Worm (Caenorhabditis elegans): ENCODE data around the gene aat-2.

DNA sequence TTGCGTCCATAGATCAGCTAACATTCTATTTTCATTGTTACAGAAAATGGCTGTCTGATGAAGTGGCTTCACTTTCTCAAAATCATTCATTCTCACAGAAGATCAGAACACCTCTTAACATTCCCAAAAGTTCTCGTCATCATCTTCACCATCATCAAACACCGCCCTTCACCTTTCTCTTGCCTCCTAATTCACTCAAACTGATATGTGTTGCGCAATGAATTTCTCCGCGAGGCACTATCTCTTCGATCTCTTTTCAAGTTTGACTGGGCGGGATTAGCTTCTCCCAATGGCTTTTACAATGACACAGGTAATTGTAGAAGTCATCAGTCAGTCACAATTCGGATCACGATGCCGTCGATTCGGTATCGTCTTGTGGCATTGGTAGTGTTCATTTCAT lies 24.6 kb downstream of the aat-2 start, which contains the start of gene grd-6:
- TF ChIP-seq ceh-13 (GFP tag; optimal IDR thresholded peaks at IDR 0.05) (no peak), flt-1 (GFP tag; IDR thresholded peaks at IDR 0.05) (no peak), tra-4 (tag; optimal IDR thresholded peaks at IDR 0.05) (no peak), ama-1 (optimal IDR thresholded peaks at IDR 0.05) (no peak), aly-1 (tag; optimal IDR thresholded peaks at IDR 0.05) (no peak), F13C5.2 (tag; optimal IDR thresholded peaks at IDR 0.05) (no peak), ceh-36 (tag; optimal IDR thresholded peaks at IDR 0.05) (no peak), tbx-11 (GFP tag; IDR thresholded peaks at IDR 0.05) (no peak), tbx-37 (GFP tag; conservative IDR thresholded peaks at IDR 0.05) (no peak), scrt-1 (GFP tag; IDR thresholded peaks at IDR 0.05) (no peak), ets-7 (tag; optimal IDR thresholded peaks at IDR 0.05) (no peak), hmbx-1 (tag; optimal IDR thresholded peaks at IDR 0.05) (no peak)
